Worm (Caenorhabditis elegans): Measurements from ENCODE around the gene nhr-236.

nhr-236 gene

ce11 chrIV:2313721-2314683, 15.4 kb downstream of the nhr-236 start, which contains the start of gene vha-11 (continued):
- TF ChIP-seq fkh-4 (tag; optimal IDR thresholded peaks at IDR 0.05; ENCODE audit: borderline replicate concordance) = no peak

- TF ChIP-seq nhr-237 (tag; optimal IDR thresholded peaks at IDR 0.05) (no peak), mab-9 (GFP tag; IDR thresholded peaks at IDR 0.05) (no peak), sptf-1 (tag; optimal IDR thresholded peaks at IDR 0.05) (no peak), lin-35 (GFP tag; optimal IDR thresholded peaks at IDR 0.05) (no peak), Y116A8C.19 (tag; optimal IDR thresholded peaks at IDR 0.05; ENCODE audit: borderline replicate concordance) (no peak), alr-1 (tag; optimal IDR thresholded peaks at IDR 0.05; ENCODE audit: borderline replicate concordance) (no peak), swsn-7 (tag; optimal IDR thresholded peaks at IDR 0.05) (no peak), mep-1 (tag; optimal IDR thresholded peaks at IDR 0.05) (no peak), C04F5.9 (tag; optimal IDR thresholded peaks at IDR 0.05) (no peak), F16B12.6 (tag; optimal IDR thresholded peaks at IDR 0.05) (no peak), ztf-11 (tag; optimal IDR thresholded peaks at IDR 0.05) (no peak), nhr-71 (tag; optimal IDR thresholded peaks at IDR 0.05) (no peak), tbx-2 (tag; optimal IDR thresholded peaks at IDR 0.05) (no peak), nhr-28 (tag; optimal IDR thresholded peaks at IDR 0.05) (no peak)
Measured at ce11 chrIV:2311554-2311953, 17.9 kb downstream of the nhr-236 start.

ce11 chrIV:2308203-2308602, 21.2 kb downstream of the nhr-236 start:
- TF ChIP-seq egl-27 (tag; optimal IDR thresholded peaks at IDR 0.05) (no peak), nhr-77 (tag; optimal IDR thresholded peaks at IDR 0.05) (no peak), nhr-71 (tag; optimal IDR thresholded peaks at IDR 0.05) (no peak), nhr-90 (tag; optimal IDR thresholded peaks at IDR 0.05; ENCODE audit: poor library complexity) (no peak), ces-1 (GFP tag; optimal IDR thresholded peaks at IDR 0.05) (no peak), unc-30 (tag; optimal IDR thresholded peaks at IDR 0.05) (no peak), nhr-84 (tag; optimal IDR thresholded peaks at IDR 0.05) (no peak), sup-37 (GFP tag; optimal IDR thresholded peaks at IDR 0.05) (no peak), ets-5 (GFP tag; IDR thresholded peaks at IDR 0.05) (no peak), dsc-1 (tag; optimal IDR thresholded peaks at IDR 0.05) (no peak), nhr-20 (tag; optimal IDR thresholded peaks at IDR 0.05) (no peak)

- no peak for TF ChIP-seq F16B12.6 (tag; optimal IDR thresholded peaks at IDR 0.05)
- TF ChIP-seq ztf-4 (tag; optimal IDR thresholded peaks at IDR 0.05) = peak; percentile 32
- no peak for TF ChIP-seq efl-1 (optimal IDR thresholded peaks at IDR 0.05)
- TF ChIP-seq efl-1 (GFP tag; optimal IDR thresholded peaks at IDR 0.05 in 1 of 2) = peak in 1 of 2 experiments; percentile 87
Measured at ce11 chrIV:2307374-2307773, 22.1 kb downstream of the nhr-236 start.

- TF ChIP-seq sup-37 (GFP tag; optimal IDR thresholded peaks at IDR 0.05) (no peak), fkh-8 (tag; optimal IDR thresholded peaks at IDR 0.05) (no peak), unc-62 (GFP tag; optimal IDR thresholded peaks at IDR 0.05) (no peak), C34B4.2 (tag; optimal IDR thresholded peaks at IDR 0.05) (no peak), sptf-1 (tag; optimal IDR thresholded peaks at IDR 0.05) (no peak), fkh-4 (tag; optimal IDR thresholded peaks at IDR 0.05; ENCODE audit: borderline replicate concordance) (no peak), nhr-85 (tag) (no peak), egl-13 (tag; optimal IDR thresholded peaks at IDR 0.05) (no peak), lin-15B (tag; optimal IDR thresholded peaks at IDR 0.05) (no peak), mab-9 (GFP tag; IDR thresholded peaks at IDR 0.05) (no peak), lsy-2 (tag; optimal IDR thresholded peaks at IDR 0.05) (no peak), nhr-76 (tag; optimal IDR thresholded peaks at IDR 0.05) (no peak), unc-130 (tag; optimal IDR thresholded peaks at IDR 0.05) (no peak), fkh-10 (GFP tag; optimal IDR thresholded peaks at IDR 0.05) (no peak)
Measured at ce11 chrIV:2306447-2306846, 23.0 kb downstream of the nhr-236 start, which contains the start of gene mksr-2. TSS of gene mksr-2 (minus strand) at chrIV:2306547.
